Worm (Caenorhabditis elegans) whole organism, L4/young adult: ENCODE data around the gene C01G10.7.

ENCODE experiments used
- W03F9.2 ChIP-seq: fragments of 150-350 bp; optimal IDR thresholded peaks from 2 replicates; lab custom pipeline; 2014; ENCODE audit warnings: missing biosample characterization, missing genetic modification characterization
- dao-5 ChIP-seq: sonication (generic microtip); optimal IDR thresholded peaks from 2 replicates; lab custom pipeline; 2016; ENCODE audit warnings: missing genotype, missing genetic modification characterization, moderate library complexity, missing compliant biosample characterization
- him-1 ChIP-seq: sonication (generic microtip); optimal IDR thresholded peaks from 2 replicates; lab custom pipeline; 2016; ENCODE audit warnings: missing genotype, missing genetic modification reagents, missing genetic modification characterization, missing compliant biosample characterization

C01G10.7 gene

ce11 chrV:15065068-15065744 is 20.3 kb upstream of the C01G10.7 start, which contains the start of gene C25D7.9:
C25D7.9 (plus strand) TSS chrV:15065135.
- TF ChIP-seq him-1 (tag; lab: Kevin White, UChicago) (no peak), dao-5 (tag; lab: Kevin White, UChicago) (no peak), W03F9.2 (tag; lab: Kevin White, UChicago) (no peak)

ce11 chrV:15065837-15066348 is 19.7 kb upstream of the C01G10.7 start, which contains the start of gene otub-1:
otub-1 (plus strand) TSS chrV:15066298.
- TF ChIP-seq him-1 (tag; lab: Kevin White, UChicago), result no peak
- TF ChIP-seq W03F9.2 (tag; lab: Kevin White, UChicago), result no peak
- TF ChIP-seq dao-5 (tag; lab: Kevin White, UChicago), result no peak

ce11 chrV:15067165-15067564 is 18.4 kb upstream of the C01G10.7 start, which contains the start of gene C25D7.10:
C25D7.10 (plus strand) TSS chrV:15067465.
- TF ChIP-seq W03F9.2 (tag; lab: Kevin White, UChicago) (no peak), dao-5 (tag; lab: Kevin White, UChicago) (no peak), him-1 (tag; lab: Kevin White, UChicago) (no peak)

DNA sequence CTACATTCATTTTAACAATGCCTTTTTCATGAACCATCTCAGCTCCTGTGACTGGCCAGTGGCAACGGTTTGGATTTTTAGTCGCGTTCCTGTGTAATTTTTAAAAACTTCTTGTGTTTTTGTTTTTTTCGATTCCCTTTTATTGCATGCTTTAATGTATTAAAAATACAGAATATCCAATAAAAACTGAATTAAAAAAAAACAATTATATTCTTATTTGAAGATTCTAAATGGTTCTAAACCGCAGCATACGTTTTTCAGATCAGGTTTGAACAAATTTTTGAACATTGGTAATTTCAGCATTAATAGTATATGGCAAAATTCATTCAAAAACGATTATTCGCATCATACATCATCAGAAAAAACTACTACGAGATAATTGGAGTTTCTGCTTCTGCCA is 17.2 kb upstream of the C01G10.7 start, which contains the start of gene dnj-3:
Gene dnj-3 (plus strand): TSS at position 301 of the 400 bp plus-strand sequence.
- TF ChIP-seq him-1 (tag; lab: Kevin White, UChicago) (no peak), W03F9.2 (tag; lab: Kevin White, UChicago) (no peak), dao-5 (tag; lab: Kevin White, UChicago) (no peak)

DNA sequence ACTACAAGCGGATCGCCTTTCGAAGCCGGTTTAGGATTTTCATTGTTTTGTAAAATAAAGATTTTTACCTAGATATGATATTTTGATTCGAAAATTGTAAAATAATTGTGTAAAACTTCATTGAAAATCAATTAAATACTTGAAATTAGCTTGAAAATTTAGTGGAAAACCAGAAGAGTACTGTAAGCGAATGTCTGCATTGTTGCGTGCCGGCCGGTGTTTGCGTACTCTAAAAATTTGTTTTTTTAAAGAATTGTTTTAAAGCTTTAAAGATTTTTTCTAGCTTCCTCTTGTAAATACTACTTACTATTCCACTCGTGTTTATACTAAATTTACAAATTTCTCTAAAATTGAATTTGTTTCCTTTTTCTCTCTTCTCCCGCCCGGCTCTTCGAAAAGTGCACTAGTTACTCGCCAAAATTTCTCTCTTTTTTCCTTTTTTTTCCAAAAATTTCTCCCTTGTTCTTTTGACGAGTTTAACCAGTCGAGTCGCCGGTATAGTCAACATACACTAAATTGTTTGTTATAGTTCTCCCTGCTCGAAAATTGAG is 16.0 kb upstream of the C01G10.7 start:
- TF ChIP-seq him-1 (tag; lab: Kevin White, UChicago), result no peak

- no peak for TF ChIP-seq dao-5 (tag; lab: Kevin White, UChicago)
- peak; percentile 68 for TF ChIP-seq him-1 (tag; lab: Kevin White, UChicago)
- no peak for TF ChIP-seq W03F9.2 (tag; lab: Kevin White, UChicago)
These were observed 14.3 kb upstream of the C01G10.7 start, which contains the start of gene unc-76 for ce11 chrV:15071015-15071810. unc-76 (plus strand) TSS chrV:15071760.

DNA sequence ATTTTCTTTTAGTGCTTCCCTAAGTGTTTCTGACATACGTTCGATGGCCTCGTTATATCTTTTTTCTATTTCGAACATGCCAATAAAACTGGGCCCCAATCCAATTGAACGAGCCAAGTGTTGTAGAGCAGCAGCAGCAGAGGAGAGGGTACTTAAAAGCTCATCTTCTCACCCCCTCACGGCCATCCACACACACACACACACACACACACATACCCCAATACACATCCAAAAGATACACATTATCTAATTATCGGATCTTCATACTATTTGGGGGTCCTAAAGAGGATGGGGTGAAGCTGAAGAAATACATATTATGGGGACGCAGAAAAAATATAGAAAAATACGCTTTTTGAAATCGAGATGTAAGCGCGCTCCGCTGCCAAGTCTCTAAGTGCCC is 12.8 kb upstream of the C01G10.7 start:
- TF ChIP-seq him-1 (tag; lab: Kevin White, UChicago), result no peak
- TF ChIP-seq dao-5 (tag; lab: Kevin White, UChicago), result no peak
- no peak for TF ChIP-seq W03F9.2 (tag; lab: Kevin White, UChicago)

DNA sequence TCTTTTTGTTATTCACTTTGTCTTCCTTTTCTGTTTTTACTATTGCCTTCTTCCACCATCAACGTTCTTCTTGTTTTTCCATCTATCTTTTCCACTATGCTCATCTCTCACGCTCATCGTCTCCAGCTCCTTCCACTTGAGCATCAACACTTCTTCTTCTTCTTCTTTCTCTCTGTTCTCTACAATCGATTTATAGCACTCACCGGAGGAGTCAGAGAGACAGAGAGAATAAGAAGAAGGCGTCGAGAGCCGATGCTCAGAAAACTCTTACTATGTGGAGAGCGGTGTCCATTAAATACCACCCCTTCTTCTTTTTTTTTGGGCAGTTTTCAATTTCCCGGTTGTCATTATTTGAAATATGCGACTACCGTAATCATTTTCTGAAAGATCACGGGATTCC is 10.6 kb upstream of the C01G10.7 start:
- TF ChIP-seq him-1 (tag; lab: Kevin White, UChicago) (peak; percentile 3), W03F9.2 (tag; lab: Kevin White, UChicago) (no peak)

DNA sequence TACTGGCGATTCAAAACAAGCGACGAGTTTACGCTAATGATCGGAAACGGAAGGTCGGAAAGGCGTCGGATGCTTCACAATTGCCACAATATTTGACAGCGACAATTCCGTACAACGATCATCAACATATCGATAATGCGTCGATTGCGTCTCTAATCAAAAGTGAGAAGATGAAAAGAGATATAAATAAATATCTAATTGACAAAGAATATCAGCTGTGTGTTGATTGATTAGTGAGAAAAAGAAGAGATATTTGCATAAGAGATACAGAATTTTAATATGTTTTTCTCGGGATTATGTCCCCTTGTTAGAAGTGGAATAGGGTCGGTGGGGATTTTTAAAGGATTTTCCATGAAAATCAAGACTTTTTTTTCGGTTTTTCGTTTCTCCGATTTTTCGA is 7.0 kb upstream of the C01G10.7 start:
- no peak for TF ChIP-seq W03F9.2 (tag; lab: Kevin White, UChicago)
- TF ChIP-seq him-1 (tag; lab: Kevin White, UChicago), result no peak
- TF ChIP-seq dao-5 (tag; lab: Kevin White, UChicago), result no peak

DNA sequence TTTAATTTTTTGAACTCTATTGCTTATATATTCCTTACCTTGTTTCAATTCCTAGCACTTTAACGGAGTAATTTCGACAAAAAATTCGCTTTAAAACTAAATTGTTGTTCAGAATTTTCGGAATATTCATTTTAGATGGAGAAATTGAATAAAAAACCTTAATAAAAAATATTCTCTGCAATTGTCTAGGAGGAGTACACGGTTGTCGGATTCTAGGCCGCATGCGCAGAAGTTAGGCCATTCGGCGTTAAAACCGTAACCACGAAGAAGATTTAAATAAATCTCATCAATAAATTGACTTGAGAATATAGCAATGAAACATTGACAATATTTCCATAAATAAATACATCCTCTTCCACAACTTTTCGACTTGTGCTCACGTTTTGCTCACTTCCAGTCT is 3.3 kb upstream of the C01G10.7 start, which contains the start of the genes C01G10.10 and C01G10.9:
Gene C01G10.10 (minus strand): TSS at position 151 of the 400 bp plus-strand sequence.
Gene C01G10.9 (plus strand): TSS at position 240 of the 400 bp plus-strand sequence.
- TF ChIP-seq dao-5 (tag; lab: Kevin White, UChicago) (no peak), W03F9.2 (tag; lab: Kevin White, UChicago) (peak; percentile 72), him-1 (tag; lab: Kevin White, UChicago) (peak; percentile 61)

ce11 chrV:15083659-15084058 is 1.9 kb upstream of the C01G10.7 start:
- TF ChIP-seq dao-5 (tag; lab: Kevin White, UChicago), result no peak
- TF ChIP-seq W03F9.2 (tag; lab: Kevin White, UChicago), result no peak
- TF ChIP-seq him-1 (tag; lab: Kevin White, UChicago), result no peak

- TF ChIP-seq him-1 (tag; lab: Kevin White, UChicago) (no peak), W03F9.2 (tag; lab: Kevin White, UChicago) (no peak), dao-5 (tag; lab: Kevin White, UChicago) (no peak)
These were observed 1.7 kb downstream of the C01G10.7 start, which contains the start of the genes C01G10.15 and C01G10.6 for ce11 chrV:15087207-15087706. C01G10.15 (minus strand) TSS chrV:15087307. C01G10.6 (plus strand) TSS chrV:15087656.
